Worm (Caenorhabditis elegans): ENCODE results near the gene srh-3.
"Not testable (repeated sequence)": the region's sequence is repeated elsewhere in the genome, so short reads cannot be mapped to it uniquely, and the experiment has no call there.

DNA sequence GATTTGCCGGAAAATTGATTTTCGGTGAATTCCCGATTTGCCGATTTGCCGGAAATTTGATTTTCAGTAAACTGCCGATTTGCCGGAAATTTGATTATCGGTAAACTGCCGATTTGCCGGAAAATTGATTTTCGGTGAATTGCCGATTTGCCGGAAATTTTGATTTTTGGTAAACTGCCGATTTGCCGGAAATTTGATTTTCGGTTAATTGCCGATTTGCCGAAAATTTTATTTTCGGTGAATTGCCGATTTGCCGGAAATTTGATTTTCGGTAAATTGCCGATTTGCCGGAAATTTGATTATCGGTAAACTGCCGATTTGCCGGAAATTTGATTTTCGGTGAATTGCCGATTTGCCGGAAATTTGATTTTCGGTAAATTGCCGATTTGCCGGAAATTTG is 30.1 kb downstream of the srh-3 start:
- TF ChIP-seq lsy-2 (tag; optimal IDR thresholded peaks at IDR 0.05); ces-1 (GFP tag; optimal IDR thresholded peaks at IDR 0.05); tra-1 (GFP tag; IDR thresholded peaks at IDR 0.05); nhr-11 (tag; optimal IDR thresholded peaks at IDR 0.05); unc-130 (GFP tag; optimal IDR thresholded peaks at IDR 0.05); fkh-10 (GFP tag; optimal IDR thresholded peaks at IDR 0.05); pqm-1 (tag; optimal IDR thresholded peaks at IDR 0.05); ztf-7 (tag; optimal IDR thresholded peaks at IDR 0.05); unc-62 (GFP tag; optimal IDR thresholded peaks at IDR 0.05 in 1 of 2); unc-62 (tag; optimal IDR thresholded peaks at IDR 0.05); mxl-3 (GFP tag; optimal IDR thresholded peaks at IDR 0.05); zip-2 (tag; optimal IDR thresholded peaks at IDR 0.05); dmd-6 (GFP tag; IDR thresholded peaks at IDR 0.05); F49E8.2 (tag; optimal IDR thresholded peaks at IDR 0.05; ENCODE audit: borderline replicate concordance): not testable (repeated sequence)
- TF ChIP-seq madf-5 (GFP tag; IDR thresholded peaks at IDR 0.05) = 0 out of 4 replicates have a peak, but pooled peaks of 1 of the 2 experiments have one; percentile 51

All from whole organism, L4 larva.